Worm (Caenorhabditis elegans) whole organism, young adult: ENCODE results near the gene polh-1.

Experiments used
- Y79H2A.3 ChIP-seq: fragments of 200-800 bp; sonication (Bioruptor generic); conservative IDR thresholded peaks from 2 replicates; pipeline ENCODE4 v1.3.6; 2022; ENCODE audit warnings: missing genetic modification reagents, missing genetic modification characterization, missing compliant biosample characterization
- Y95B8A.8 ChIP-seq: fragments of 200-800 bp; sonication (Bioruptor generic); IDR thresholded peaks from 2 replicates; pipeline ENCODE4 v1.3.6; 2022; ENCODE audit warnings: missing genetic modification reagents, missing genetic modification characterization, missing compliant biosample characterization
- ceh-40 ChIP-seq: fragments of 200-800 bp; sonication (Bioruptor generic); IDR thresholded peaks from 2 replicates; pipeline ENCODE4 v1.3.6; 2022; ENCODE audit warnings: missing genetic modification characterization, missing compliant biosample characterization
- dpff-1 ChIP-seq: sonication (generic microtip); optimal IDR thresholded peaks from 2 replicates; lab custom pipeline; 2017; ENCODE audit warnings: mild to moderate bottlenecking, missing genetic modification characterization, missing compliant biosample characterization
- lin-26 ChIP-seq: fragments of 200-800 bp; sonication (Bioruptor generic); IDR thresholded peaks from 2 replicates; pipeline ENCODE4 v1.3.6; 2022; ENCODE audit warnings: missing genetic modification reagents, missing genetic modification characterization, missing compliant biosample characterization
- nfya-2 ChIP-seq: fragments of 200-800 bp; sonication (Bioruptor generic); IDR thresholded peaks from 2 replicates; pipeline ENCODE4 v1.3.6; 2022; ENCODE audit warnings: missing genetic modification reagents, missing genetic modification characterization, missing compliant biosample characterization
- nhr-90 ChIP-seq: sonication (generic microtip); optimal IDR thresholded peaks from 2 replicates; lab custom pipeline; 2016; ENCODE audit warnings: missing genotype, mild to moderate bottlenecking, missing genetic modification characterization, missing compliant biosample characterization
- pha-4 ChIP-seq: fragments of 150-350 bp; sonication (generic microtip); optimal IDR thresholded peaks from 2 replicates; lab custom pipeline; 2014; ENCODE audit warnings: missing biosample characterization, missing genetic modification reagents, missing genetic modification characterization
- snpc-4 ChIP-seq, 5 experiments: fragments of 150-350 bp in 1 of 5; sonication (generic microtip) in 4 of 5; optimal IDR thresholded peaks; 2 replicates each; lab custom pipeline; 2014 to 2018; ENCODE audit warnings: missing genetic modification characterization in 5 of 5, missing biosample characterization in 3 of 5, antibody characterized with exemption in 2 of 5, mild to moderate bottlenecking in 2 of 5, missing compliant biosample characterization in 2 of 5, missing genotype in 2 of 5, moderate library complexity in 2 of 5, missing genetic modification reagents in 1 of 5
- unc-130 ChIP-seq: sonication (generic microtip); optimal IDR thresholded peaks from 2 replicates; lab custom pipeline; 2016; ENCODE audit warnings: missing genetic modification reagents, missing genetic modification characterization, missing compliant biosample characterization
- ztf-25 ChIP-seq: fragments of 200-800 bp; sonication (Bioruptor generic); IDR thresholded peaks from 2 replicates; pipeline ENCODE4 v1.3.6; 2022; ENCODE audit warnings: missing genetic modification reagents, missing genetic modification characterization, missing compliant biosample characterization

DNA sequence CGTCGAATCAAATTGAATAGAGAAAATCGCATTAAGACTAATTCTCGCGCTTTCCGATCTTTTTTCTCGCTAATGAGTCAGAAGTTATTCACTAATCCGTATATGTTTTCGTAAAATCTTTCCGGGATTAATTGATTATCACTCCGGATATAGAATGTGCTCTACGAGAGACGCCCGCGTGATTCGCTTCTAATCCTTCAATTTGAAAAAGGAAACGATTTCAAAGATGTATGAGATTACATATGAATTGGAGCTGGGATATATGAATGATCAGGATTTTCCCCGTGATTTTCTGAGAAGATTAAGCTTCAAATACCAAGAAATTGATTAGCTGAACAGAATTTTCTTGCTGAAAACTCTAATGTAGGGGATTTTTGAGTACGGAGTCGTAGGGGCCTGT is 27.6 kb downstream of the polh-1 start:
- TF ChIP-seq dpff-1 (tag; lab: Kevin White, UChicago) (no peak), ceh-40 (GFP tag; lab: Robert Waterston, UW) (no peak), pha-4 (tag; lab: Kevin White, UChicago) (no peak), nfya-2 (GFP tag; lab: Robert Waterston, UW) (no peak), unc-130 (GFP tag; lab: Kevin White, UChicago) (no peak), nhr-90 (tag; lab: Kevin White, UChicago) (no peak), ztf-25 (GFP tag; lab: Robert Waterston, UW) (no peak), Y79H2A.3 (GFP tag; lab: Robert Waterston, UW) (no peak), lin-26 (GFP tag; lab: Robert Waterston, UW) (no peak), Y95B8A.8 (no peak), snpc-4 (GFP tag; optimal IDR thresholded peaks at IDR 0.05; lab: Kevin White, UChicago) (no peak), snpc-4 (tag; optimal IDR thresholded peaks at IDR 0.05; lab: Kevin White, UChicago) (no peak)
